Worm (Caenorhabditis elegans) whole organism, young adult: ENCODE data around the gene str-262.
A peak's percentile ranks its signal among the peaks of the same experiment; 100 is the strongest.

ENCODE experiments used
- B0035.1 ChIP-seq: sonication (generic microtip); optimal IDR thresholded peaks from 2 replicates; lab custom pipeline; 2016; ENCODE audit warnings: missing genetic modification characterization, mild to moderate bottlenecking, missing compliant biosample characterization, missing genotype, missing genetic modification reagents
- F10E7.11 ChIP-seq: sonication (generic microtip); optimal IDR thresholded peaks from 2 replicates; lab custom pipeline; 2017; ENCODE audit warnings: mild to moderate bottlenecking, missing genetic modification characterization, moderate library complexity, missing compliant biosample characterization
- F22D6.2 ChIP-seq: sonication (generic microtip); optimal IDR thresholded peaks from 2 replicates; lab custom pipeline; 2016; ENCODE audit warnings: mild to moderate bottlenecking, missing genetic modification characterization, missing compliant biosample characterization
- F23B12.7 ChIP-seq: sonication (generic microtip); optimal IDR thresholded peaks from 2 replicates; lab custom pipeline; 2017; ENCODE audit warnings: missing genetic modification characterization, mild to moderate bottlenecking, missing compliant biosample characterization, antibody characterized with exemption, moderate library complexity; ENCODE audit not compliant: insufficient read depth
- F49E8.2 ChIP-seq: sonication (generic microtip); optimal IDR thresholded peaks from 3 replicates; lab custom pipeline; 2017; ENCODE audit warnings: missing genetic modification characterization, mild to moderate bottlenecking, missing compliant biosample characterization, antibody characterized with exemption, moderate library complexity; ENCODE audit not compliant: insufficient read depth
- F57A8.1 ChIP-seq: fragments of 200-800 bp; sonication (Bioruptor generic); optimal IDR thresholded peaks from 2 replicates; lab custom pipeline; 2018; ENCODE audit warnings: mild to moderate bottlenecking, missing genetic modification characterization, moderate library complexity, missing compliant biosample characterization
- T07F8.4 ChIP-seq: sonication (generic microtip); optimal IDR thresholded peaks from 2 replicates; lab custom pipeline; 2016; ENCODE audit warnings: mild to moderate bottlenecking, missing genetic modification characterization, moderate library complexity, missing compliant biosample characterization
- ama-1 ChIP-seq, 3 experiments: fragments of 150-350 bp in 1 of 3; sonication (generic microtip) in 2 of 3; optimal IDR thresholded peaks; 2 replicates each; lab custom pipeline; 2014 to 2018; ENCODE audit warnings: missing biosample characterization in 2 of 3, missing genetic modification characterization in 2 of 3, missing genetic modification reagents in 2 of 3
- aptf-3 ChIP-seq: fragments of 200-800 bp; sonication (Bioruptor generic); IDR thresholded peaks from 2 replicates; pipeline ENCODE4 v1.3.6; 2022; ENCODE audit warnings: missing genetic modification characterization, missing compliant biosample characterization
- athp-1 ChIP-seq: sonication (generic microtip); optimal IDR thresholded peaks from 2 replicates; lab custom pipeline; 2017; ENCODE audit warnings: mild to moderate bottlenecking, missing genetic modification characterization, missing compliant biosample characterization
- attf-5 ChIP-seq: fragments of 200-800 bp; sonication (Bioruptor generic); optimal IDR thresholded peaks from 2 replicates; lab custom pipeline; 2018; ENCODE audit warnings: mild to moderate bottlenecking, missing genetic modification characterization, missing compliant biosample characterization
- bed-2 ChIP-seq: fragments of 200-800 bp; sonication (Bioruptor generic); IDR thresholded peaks from 2 replicates; pipeline ENCODE4 v1.3.6; 2022; ENCODE audit warnings: missing genetic modification reagents, missing genetic modification characterization, missing compliant biosample characterization
- ceh-58 ChIP-seq: fragments of 200-800 bp; sonication (Bioruptor generic); IDR thresholded peaks from 2 replicates; pipeline ENCODE4 v1.3.6; 2022; ENCODE audit warnings: missing genetic modification characterization, missing compliant biosample characterization
- chd-7 ChIP-seq: sonication (generic microtip); optimal IDR thresholded peaks from 2 replicates; lab custom pipeline; 2016; ENCODE audit warnings: mild to moderate bottlenecking, missing genetic modification characterization, moderate library complexity, missing compliant biosample characterization
- egl-44 ChIP-seq: fragments of 200-800 bp; sonication (Bioruptor generic); IDR thresholded peaks from 2 replicates; pipeline ENCODE4 v1.3.6; 2022; ENCODE audit warnings: missing genetic modification reagents, missing genetic modification characterization, missing compliant biosample characterization
- ekl-4 ChIP-seq: fragments of 200-800 bp; sonication (Bioruptor generic); IDR thresholded peaks from 2 replicates; pipeline ENCODE4 v1.3.6; 2022; ENCODE audit warnings: missing genetic modification reagents, missing genetic modification characterization, missing compliant biosample characterization
- lag-1 ChIP-seq: fragments of 200-800 bp; sonication (Bioruptor generic); IDR thresholded peaks from 2 replicates; pipeline ENCODE4 v1.3.6; 2022; ENCODE audit warnings: missing genetic modification reagents, missing genetic modification characterization, missing compliant biosample characterization
- let-526 ChIP-seq: fragments of 200-800 bp; sonication (Bioruptor generic); IDR thresholded peaks from 2 replicates; pipeline ENCODE4 v1.3.6; 2022; ENCODE audit warnings: missing genetic modification reagents, missing genetic modification characterization, missing compliant biosample characterization
- let-607 ChIP-seq, 2 experiments: fragments of 200-800 bp in 1 of 2; sonication (Bioruptor generic) in 1 of 2; sonication (generic microtip) in 1 of 2; optimal IDR thresholded peaks; 2 replicates each; lab custom pipeline; 2016 to 2018; ENCODE audit warnings: mild to moderate bottlenecking in 2 of 2, missing compliant biosample characterization in 2 of 2, missing genetic modification characterization in 2 of 2, moderate library complexity in 2 of 2, missing genotype in 1 of 2
- lin-26 ChIP-seq: fragments of 200-800 bp; sonication (Bioruptor generic); IDR thresholded peaks from 2 replicates; pipeline ENCODE4 v1.3.6; 2022; ENCODE audit warnings: missing genetic modification reagents, missing genetic modification characterization, missing compliant biosample characterization
- lin-40 ChIP-seq: sonication (generic microtip); optimal IDR thresholded peaks from 2 replicates; lab custom pipeline; 2016; ENCODE audit warnings: missing genetic modification characterization, mild to moderate bottlenecking, missing compliant biosample characterization, missing genotype, missing genetic modification reagents
- lsy-27 ChIP-seq: sonication (generic microtip); optimal IDR thresholded peaks from 2 replicates; lab custom pipeline; 2017; ENCODE audit warnings: missing genetic modification characterization, mild to moderate bottlenecking, missing compliant biosample characterization, antibody characterized with exemption, missing genotype, borderline replicate concordance; ENCODE audit not compliant: insufficient read depth
- madf-10 ChIP-seq: sonication (generic microtip); optimal IDR thresholded peaks from 2 replicates; lab custom pipeline; 2016; ENCODE audit warnings: mild to moderate bottlenecking, missing genetic modification characterization, missing compliant biosample characterization
- madf-3 ChIP-seq: fragments of 200-800 bp; sonication (Bioruptor generic); IDR thresholded peaks from 2 replicates; pipeline ENCODE4 v1.3.6; 2022; ENCODE audit warnings: missing genetic modification reagents, missing genetic modification characterization, missing compliant biosample characterization
- mcd-1 ChIP-seq: fragments of 200-800 bp; sonication (Bioruptor generic); IDR thresholded peaks from 2 replicates; pipeline ENCODE4 v1.3.6; 2022; ENCODE audit warnings: missing genetic modification reagents, missing genetic modification characterization, missing compliant biosample characterization
- nfyb-1 ChIP-seq: fragments of 200-800 bp; sonication (Bioruptor generic); IDR thresholded peaks from 2 replicates; pipeline ENCODE4 v1.3.6; 2022; ENCODE audit warnings: missing genetic modification reagents, missing genetic modification characterization, missing compliant biosample characterization
- nhr-179 ChIP-seq: sonication (generic microtip); optimal IDR thresholded peaks from 2 replicates; lab custom pipeline; 2016; ENCODE audit warnings: mild to moderate bottlenecking, missing genetic modification characterization, missing compliant biosample characterization
- nhr-27 ChIP-seq: fragments of 200-800 bp; sonication (Bioruptor generic); optimal IDR thresholded peaks from 2 replicates; lab custom pipeline; 2018; ENCODE audit warnings: mild to moderate bottlenecking, missing genetic modification characterization, moderate library complexity, missing compliant biosample characterization
- pha-4 ChIP-seq: fragments of 150-350 bp; sonication (generic microtip); optimal IDR thresholded peaks from 2 replicates; lab custom pipeline; 2014; ENCODE audit warnings: missing biosample characterization, missing genetic modification reagents, missing genetic modification characterization
- repo-1 ChIP-seq: sonication (generic microtip); optimal IDR thresholded peaks from 2 replicates; lab custom pipeline; 2017; ENCODE audit warnings: mild to moderate bottlenecking, missing genetic modification characterization, missing compliant biosample characterization
- rpc-1 ChIP-seq, 2 experiments: fragments of 150-350 bp in 1 of 2; sonication (generic microtip) in 1 of 2; optimal IDR thresholded peaks; 2 replicates each; lab custom pipeline; 2014 to 2018; ENCODE audit warnings: missing biosample characterization in 1 of 2, missing genetic modification characterization in 1 of 2, missing genetic modification reagents in 1 of 2, missing genotype in 1 of 2
- sdz-38 ChIP-seq: sonication (generic microtip); optimal IDR thresholded peaks from 2 replicates; lab custom pipeline; 2016; ENCODE audit warnings: missing genotype, missing genetic modification characterization, missing compliant biosample characterization
- sea-2 ChIP-seq: fragments of 200-800 bp; sonication (Bioruptor generic); IDR thresholded peaks from 2 replicates; pipeline ENCODE4 v1.3.6; 2022; ENCODE audit warnings: missing genetic modification characterization, missing compliant biosample characterization
- snpc-1.3 ChIP-seq: sonication (generic microtip); optimal IDR thresholded peaks from 2 replicates; lab custom pipeline; 2017; ENCODE audit warnings: missing genetic modification characterization, mild to moderate bottlenecking, missing compliant biosample characterization, antibody characterized with exemption, moderate library complexity, missing genotype, missing genetic modification reagents; ENCODE audit not compliant: insufficient read depth
- snpc-4 ChIP-seq, 5 experiments: fragments of 150-350 bp in 1 of 5; sonication (generic microtip) in 4 of 5; optimal IDR thresholded peaks; 2 replicates each; lab custom pipeline; 2014 to 2018; ENCODE audit warnings: missing genetic modification characterization in 5 of 5, missing biosample characterization in 3 of 5, antibody characterized with exemption in 2 of 5, mild to moderate bottlenecking in 2 of 5, missing compliant biosample characterization in 2 of 5, missing genotype in 2 of 5, moderate library complexity in 2 of 5, missing genetic modification reagents in 1 of 5
- tbp1 ChIP-seq: fragments of 200-800 bp; sonication (Bioruptor generic); optimal IDR thresholded peaks from 2 replicates; lab custom pipeline; 2018; ENCODE audit warnings: mild to moderate bottlenecking, missing genetic modification characterization, missing compliant biosample characterization
- unc-62 ChIP-seq: fragments of 150-350 bp; optimal IDR thresholded peaks from 2 replicates; lab custom pipeline; 2014; ENCODE audit warnings: missing biosample characterization, missing genetic modification reagents, missing genetic modification characterization
- zfh-2 ChIP-seq: fragments of 200-800 bp; sonication (Bioruptor generic); conservative IDR thresholded peaks from 2 replicates; pipeline ENCODE4 v1.3.6; 2022; ENCODE audit warnings: missing genetic modification reagents, missing genetic modification characterization, missing compliant biosample characterization
- ztf-22 ChIP-seq: fragments of 200-800 bp; sonication (Bioruptor generic); optimal IDR thresholded peaks from 2 replicates; lab custom pipeline; 2018; ENCODE audit warnings: mild to moderate bottlenecking, missing genetic modification characterization, moderate library complexity, missing compliant biosample characterization
- ztf-25 ChIP-seq: fragments of 200-800 bp; sonication (Bioruptor generic); IDR thresholded peaks from 2 replicates; pipeline ENCODE4 v1.3.6; 2022; ENCODE audit warnings: missing genetic modification reagents, missing genetic modification characterization, missing compliant biosample characterization
- ztf-6 ChIP-seq: fragments of 200-800 bp; sonication (Bioruptor generic); IDR thresholded peaks from 2 replicates; pipeline ENCODE4 v1.3.6; 2022; ENCODE audit warnings: missing genetic modification reagents, missing genetic modification characterization, missing compliant biosample characterization

str-262 gene

ce11 chrV:741820-742219, 10.8 kb downstream of the str-262 start, which contains the start of gene C05E4.7:
TSS of gene C05E4.7 (plus strand) at chrV:742120.
- TF ChIP-seq ztf-22 (GFP tag; lab: Kevin White, UChicago) (no peak), pha-4 (no peak), zfh-2 (GFP tag; lab: Robert Waterston, UW) (no peak), nhr-27 (no peak)

- TF ChIP-seq bed-2 (GFP tag; lab: Robert Waterston, UW): no peak
- no peak for TF ChIP-seq F22D6.2
- no peak for TF ChIP-seq let-526 (GFP tag; lab: Robert Waterston, UW)
- TF ChIP-seq mcd-1: no peak
- TF ChIP-seq F10E7.11: no peak
- TF ChIP-seq F57A8.1 (GFP tag; lab: Kevin White, UChicago): no peak
- no peak for TF ChIP-seq nhr-179 (tag; lab: Kevin White, UChicago)
- TF ChIP-seq chd-7 (tag; lab: Kevin White, UChicago): no peak
- no peak for TF ChIP-seq lin-26 (GFP tag; lab: Robert Waterston, UW)
- no peak for TF ChIP-seq athp-1
- TF ChIP-seq ztf-6: no peak
- TF ChIP-seq pha-4: no peak
These were observed 13.8 kb downstream of the str-262 start, which contains the start of gene srj-24 for ce11 chrV:738770-739169. TSS of gene srj-24 (minus strand) at chrV:738870.

ce11 chrV:736171-736570, 16.4 kb downstream of the str-262 start, which contains the start of gene srj-25:
TSS of gene srj-25 (minus strand) at chrV:736271.
- TF ChIP-seq lag-1 (GFP tag; lab: Robert Waterston, UW) (no peak), nfyb-1 (GFP tag; lab: Robert Waterston, UW) (no peak), ceh-58 (GFP tag; lab: Robert Waterston, UW) (no peak), unc-62 (GFP tag; lab: Kevin White, UChicago) (no peak), sdz-38 (tag; lab: Kevin White, UChicago) (no peak), madf-10 (tag; lab: Kevin White, UChicago) (no peak), athp-1 (no peak), tbp1 (GFP tag; lab: Kevin White, UChicago) (no peak), F23B12.7 (tag; lab: Kevin White, UChicago) (no peak)

- TF ChIP-seq madf-3 (GFP tag; lab: Robert Waterston, UW) (peak; percentile 64; the same call in 1 of the 2 replicates), aptf-3 (GFP tag; lab: Robert Waterston, UW) (no peak), lin-26 (GFP tag; lab: Robert Waterston, UW) (peak; percentile 73), sea-2 (0 out of 2 replicates have a peak, but pooled peaks have one; percentile 11), let-526 (GFP tag; lab: Robert Waterston, UW) (peak; percentile 96), repo-1 (tag; lab: Kevin White, UChicago) (peak; percentile 78), nfyb-1 (GFP tag; lab: Robert Waterston, UW) (peak; percentile 89), madf-10 (tag; lab: Kevin White, UChicago) (peak; percentile 79), ekl-4 (GFP tag; lab: Robert Waterston, UW) (peak; percentile 78), T07F8.4 (tag; lab: Kevin White, UChicago) (no peak), F49E8.2 (tag; lab: Kevin White, UChicago) (no peak), F22D6.2 (peak; percentile 84), egl-44 (GFP tag; lab: Robert Waterston, UW) (peak; percentile 88; the same call in 1 of the 2 replicates), lsy-27 (tag; lab: Kevin White, UChicago) (no peak), athp-1 (peak; percentile 18), rpc-1 (optimal IDR thresholded peaks at IDR 0.05; lab: Kevin White, UChicago) (no peak), rpc-1 (tag; optimal IDR thresholded peaks at IDR 0.05; lab: Kevin White, UChicago) (no peak), attf-5 (GFP tag; lab: Kevin White, UChicago) (peak; percentile 81), ztf-25 (GFP tag; lab: Robert Waterston, UW) (no peak), B0035.1 (tag; lab: Kevin White, UChicago) (peak; percentile 32), snpc-1.3 (no peak), lin-40 (tag; lab: Kevin White, UChicago) (peak; percentile 75), snpc-4 (GFP tag; optimal IDR thresholded peaks at IDR 0.05; lab: Kevin White, UChicago) (no peak), snpc-4 (tag; optimal IDR thresholded peaks at IDR 0.05; lab: Kevin White, UChicago) (peak in 2 of 4 experiments; percentile 41 to 47), let-607 (tag; optimal IDR thresholded peaks at IDR 0.05; lab: Kevin White, UChicago) (peak in 1 of 2 experiments; percentile 85), ama-1 (optimal IDR thresholded peaks at IDR 0.05; lab: Kevin White, UChicago) (peak; percentile 1), ama-1 (GFP tag; optimal IDR thresholded peaks at IDR 0.05; lab: Kevin White, UChicago) (no peak)
These were observed 21.2 kb downstream of the str-262 start for ce11 chrV:731330-731729.
